Worm (Caenorhabditis elegans) whole organism, L3 larva: ENCODE results near the gene nduc-2.
A peak's percentile ranks its signal among the peaks of the same experiment; 100 is the strongest.

ENCODE experiments used
- R02D3.7 ChIP-seq: fragments of 150-350 bp; optimal IDR thresholded peaks from 2 replicates; lab custom pipeline; 2014; ENCODE audit warnings: missing biosample characterization, missing genetic modification characterization
- ZK546.5 ChIP-seq: sonication (generic microtip); optimal IDR thresholded peaks from 2 replicates; lab custom pipeline; 2017; ENCODE audit warnings: missing biosample characterization, missing genetic modification characterization
- aly-2 ChIP-seq: fragments of 150-350 bp; optimal IDR thresholded peaks from 2 replicates; lab custom pipeline; 2014; ENCODE audit warnings: missing biosample characterization, missing genetic modification characterization
- ama-1 ChIP-seq: fragments of 150-350 bp; optimal IDR thresholded peaks from 2 replicates; lab custom pipeline; 2018
- ceh-16 ChIP-seq: sonication (generic microtip); optimal IDR thresholded peaks from 2 replicates; lab custom pipeline; 2017; ENCODE audit warnings: missing biosample characterization, missing genetic modification characterization
- ceh-28 ChIP-seq: fragments of 150-350 bp; optimal IDR thresholded peaks from 2 replicates; lab custom pipeline; 2014; ENCODE audit warnings: missing biosample characterization, missing genetic modification reagents, missing genetic modification characterization
- ceh-9 ChIP-seq: sonication (generic microtip); optimal IDR thresholded peaks from 2 replicates; lab custom pipeline; 2018; ENCODE audit warnings: missing biosample characterization, missing genetic modification characterization
- daf-12 ChIP-seq: fragments of 150-350 bp; optimal IDR thresholded peaks from 2 replicates; lab custom pipeline; 2014; ENCODE audit warnings: missing biosample characterization, missing genetic modification reagents, missing genetic modification characterization
- egl-27 ChIP-seq: sonication (generic microtip); optimal IDR thresholded peaks from 4 replicates; lab custom pipeline; 2017; ENCODE audit warnings: missing biosample characterization, missing genetic modification reagents, missing genetic modification characterization
- elt-1 ChIP-seq: fragments of 150-350 bp; optimal IDR thresholded peaks from 2 replicates; lab custom pipeline; 2014; ENCODE audit warnings: missing biosample characterization, missing genetic modification characterization
- elt-2 ChIP-seq: sonication (generic microtip); optimal IDR thresholded peaks from 2 replicates; lab custom pipeline; 2016; ENCODE audit warnings: missing genetic modification reagents, mild to moderate bottlenecking, missing genetic modification characterization, missing compliant biosample characterization
- elt-3 ChIP-seq, 3 experiments: fragments of 150-350 bp in 1 of 3; sonication (generic microtip) in 2 of 3; optimal IDR thresholded peaks; 2 replicates in 2 of 3; 4 replicates in 1 of 3; lab custom pipeline; 2014 to 2017; ENCODE audit warnings: missing biosample characterization in 3 of 3, missing genetic modification characterization in 3 of 3
- fkh-10 ChIP-seq: sonication (generic microtip); optimal IDR thresholded peaks from 2 replicates; lab custom pipeline; 2017; ENCODE audit warnings: missing biosample characterization, missing genetic modification reagents, missing genetic modification characterization
- fkh-2 ChIP-seq: fragments of 150-350 bp; optimal IDR thresholded peaks from 2 replicates; lab custom pipeline; 2014; ENCODE audit warnings: missing biosample characterization, missing genetic modification reagents, missing genetic modification characterization
- fos-1 ChIP-seq: fragments of 150-350 bp; optimal IDR thresholded peaks from 2 replicates; lab custom pipeline; 2014; ENCODE audit warnings: missing biosample characterization, missing genetic modification characterization
- hmg-11 ChIP-seq: sonication (generic microtip); optimal IDR thresholded peaks from 2 replicates; lab custom pipeline; 2016; ENCODE audit warnings: missing genetic modification characterization, missing compliant biosample characterization
- lin-15B ChIP-seq: fragments of 150-350 bp; optimal IDR thresholded peaks from 2 replicates; lab custom pipeline; 2014; ENCODE audit warnings: missing biosample characterization, missing genetic modification characterization
- lin-39 ChIP-seq: fragments of 150-350 bp; optimal IDR thresholded peaks from 2 replicates; lab custom pipeline; 2018; ENCODE audit warnings: missing biosample characterization, missing genetic modification reagents, missing genetic modification characterization
- lsy-12 ChIP-seq: sonication (generic microtip); optimal IDR thresholded peaks from 2 replicates; lab custom pipeline; 2016; ENCODE audit warnings: mild to moderate bottlenecking, missing genetic modification characterization, missing compliant biosample characterization
- mdl-1 ChIP-seq: fragments of 150-350 bp; optimal IDR thresholded peaks from 2 replicates; lab custom pipeline; 2014; ENCODE audit warnings: missing biosample characterization, missing genetic modification characterization
- mml-1 ChIP-seq: fragments of 150-350 bp; sonication (generic microtip); optimal IDR thresholded peaks from 3 replicates; lab custom pipeline; 2014; ENCODE audit warnings: missing biosample characterization, missing genetic modification characterization
- nfya-1 ChIP-seq: sonication (generic microtip); optimal IDR thresholded peaks from 2 replicates; lab custom pipeline; 2017; ENCODE audit warnings: missing genetic modification characterization, mild to moderate bottlenecking, missing compliant biosample characterization, antibody characterized with exemption, moderate library complexity; ENCODE audit not compliant: insufficient read depth
- nhr-11 ChIP-seq: fragments of 150-350 bp; optimal IDR thresholded peaks from 2 replicates; lab custom pipeline; 2014; ENCODE audit warnings: missing biosample characterization, missing genetic modification characterization
- nhr-12 ChIP-seq: fragments of 150-350 bp; optimal IDR thresholded peaks from 2 replicates; lab custom pipeline; 2014; ENCODE audit warnings: missing biosample characterization, missing genetic modification characterization
- nhr-23 ChIP-seq: fragments of 150-350 bp; optimal IDR thresholded peaks from 2 replicates; lab custom pipeline; 2014; ENCODE audit warnings: missing biosample characterization, missing genetic modification reagents, missing genetic modification characterization
- nhr-237 ChIP-seq: fragments of 150-350 bp; optimal IDR thresholded peaks from 2 replicates; lab custom pipeline; 2014; ENCODE audit warnings: missing biosample characterization, missing genetic modification characterization
- nhr-25 ChIP-seq: sonication (generic microtip); optimal IDR thresholded peaks from 2 replicates; lab custom pipeline; 2017; ENCODE audit warnings: missing biosample characterization, missing genetic modification characterization
- nhr-67 ChIP-seq: fragments of 150-350 bp; optimal IDR thresholded peaks from 2 replicates; lab custom pipeline; 2014; ENCODE audit warnings: missing biosample characterization, missing genetic modification characterization
- nhr-77 ChIP-seq: fragments of 150-350 bp; optimal IDR thresholded peaks from 2 replicates; lab custom pipeline; 2014; ENCODE audit warnings: missing biosample characterization, missing genetic modification characterization
- pha-4 ChIP-seq: fragments of 150-350 bp; optimal IDR thresholded peaks from 2 replicates; lab custom pipeline; 2014; ENCODE audit warnings: missing biosample characterization, missing genetic modification reagents, missing genetic modification characterization
- pqm-1 ChIP-seq: fragments of 150-350 bp; optimal IDR thresholded peaks from 2 replicates; lab custom pipeline; 2017; ENCODE audit warnings: missing biosample characterization, missing genetic modification characterization, inconsistent platforms
- sea-2 ChIP-seq: fragments of 150-350 bp; sonication (generic microtip); optimal IDR thresholded peaks from 4 replicates; lab custom pipeline; 2014; ENCODE audit warnings: missing biosample characterization, missing genetic modification reagents, missing genetic modification characterization
- snpc-4 ChIP-seq: fragments of 150-350 bp; optimal IDR thresholded peaks from 2 replicates; lab custom pipeline; 2014; ENCODE audit warnings: missing biosample characterization, missing genetic modification characterization
- tbx-2 ChIP-seq: sonication (generic microtip); optimal IDR thresholded peaks from 2 replicates; lab custom pipeline; 2016; ENCODE audit warnings: mild to moderate bottlenecking, missing genetic modification characterization, missing compliant biosample characterization
- unc-62 ChIP-seq: fragments of 150-350 bp; sonication (generic microtip); optimal IDR thresholded peaks from 4 replicates; lab custom pipeline; 2014; ENCODE audit warnings: missing biosample characterization, missing genetic modification reagents, missing genetic modification characterization
- zag-1 ChIP-seq: fragments of 150-350 bp; optimal IDR thresholded peaks from 2 replicates; lab custom pipeline; 2014; ENCODE audit warnings: missing biosample characterization, missing genetic modification characterization
- ztf-11 ChIP-seq: fragments of 150-350 bp; optimal IDR thresholded peaks from 2 replicates; lab custom pipeline; 2014; ENCODE audit warnings: missing biosample characterization, missing genetic modification characterization
- ztf-4 ChIP-seq: fragments of 150-350 bp; optimal IDR thresholded peaks from 2 replicates; lab custom pipeline; 2014; ENCODE audit warnings: missing biosample characterization, missing genetic modification characterization

nduc-2 gene

DNA sequence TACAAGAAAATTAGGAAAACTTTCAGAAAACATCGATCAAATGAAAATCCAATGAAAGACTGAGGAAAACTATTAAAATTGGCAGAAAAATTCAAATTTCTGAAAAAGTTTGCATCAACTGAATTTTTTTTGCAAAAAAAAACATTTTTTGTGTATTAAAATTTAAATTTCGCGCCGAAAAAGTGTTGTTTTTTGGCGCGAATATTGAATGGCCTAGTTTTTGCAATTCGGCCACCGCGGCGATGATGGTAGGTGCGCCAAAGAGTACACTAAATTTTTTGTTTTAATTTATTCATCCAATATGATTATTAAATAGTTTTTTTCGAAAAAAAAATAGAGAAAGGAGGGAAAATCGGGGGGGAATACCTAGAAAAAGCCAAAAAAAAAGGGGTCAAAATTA, 17.6 kb upstream of the nduc-2 start:
- no peak for TF ChIP-seq nhr-12
- TF ChIP-seq nhr-237 (tag; lab: Kevin White, UChicago) = no peak
- TF ChIP-seq mml-1 (tag; lab: Kevin White, UChicago) = no peak
- no peak for TF ChIP-seq unc-62 (GFP tag; lab: Kevin White, UChicago)
- TF ChIP-seq nhr-25 (tag; lab: Kevin White, UChicago) = no peak
- TF ChIP-seq hmg-11 (tag; lab: Kevin White, UChicago) = no peak
- no peak for TF ChIP-seq fos-1 (tag; lab: Kevin White, UChicago)
- no peak for TF ChIP-seq nhr-77 (tag; lab: Kevin White, UChicago)
- no peak for TF ChIP-seq snpc-4 (tag; lab: Kevin White, UChicago)
- no peak for TF ChIP-seq lin-15B (tag; lab: Kevin White, UChicago)
- no peak for TF ChIP-seq nhr-11 (tag; lab: Kevin White, UChicago)
- no peak for TF ChIP-seq lsy-12
- TF ChIP-seq ztf-4 (tag; lab: Kevin White, UChicago) = no peak

DNA sequence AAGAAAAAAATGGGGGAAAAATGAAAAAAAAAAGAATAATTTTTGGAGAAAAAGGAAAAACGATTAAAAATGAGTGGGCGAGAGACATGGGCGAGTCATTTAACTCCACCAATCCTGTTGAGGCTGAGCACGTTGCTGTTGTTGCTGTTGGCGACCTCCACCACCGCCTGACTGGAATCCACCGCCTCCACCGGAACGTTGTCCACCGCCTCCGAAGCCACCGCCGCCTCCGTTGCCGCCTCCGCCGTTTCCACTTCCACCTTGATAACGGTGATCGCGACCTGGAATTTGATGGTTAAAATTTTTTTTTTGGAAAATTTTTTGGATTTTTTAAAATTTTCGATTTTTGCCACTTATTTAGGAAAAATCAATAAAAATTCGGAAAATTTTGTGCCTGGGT, 15.9 kb upstream of the nduc-2 start:
- TF ChIP-seq nhr-67 (tag; lab: Kevin White, UChicago) = no peak

DNA sequence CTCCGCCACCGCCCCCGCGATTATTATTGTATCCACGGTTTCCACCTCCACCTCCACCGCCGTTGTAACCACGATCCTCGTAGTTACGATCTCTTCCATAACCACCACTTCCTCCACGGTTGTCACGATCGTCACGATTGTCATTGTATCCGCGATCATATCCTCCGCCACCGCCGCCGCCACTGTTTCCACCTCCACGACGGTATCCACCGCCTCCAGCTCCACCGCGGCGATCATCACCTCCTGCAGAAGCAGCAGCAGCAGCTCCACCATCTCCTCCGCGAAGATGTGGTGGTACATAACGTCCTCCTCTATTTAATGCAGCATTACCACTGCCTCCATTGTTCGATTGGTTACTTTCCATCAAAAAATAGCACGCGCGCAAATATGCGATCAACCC, 8.0 kb upstream of the nduc-2 start, which contains the start of gene laf-1:
laf-1 (minus strand) TSS at position 399 of the 400 bp plus-strand sequence.
- TF ChIP-seq elt-3 (tag; optimal IDR thresholded peaks at IDR 0.05; lab: Kevin White, UChicago) (no peak), nhr-25 (tag; lab: Kevin White, UChicago) (no peak), fkh-10 (GFP tag; lab: Kevin White, UChicago) (no peak), pha-4 (tag; lab: Kevin White, UChicago) (no peak), nhr-11 (tag; lab: Kevin White, UChicago) (no peak), ceh-9 (tag; lab: Kevin White, UChicago) (no peak)

DNA sequence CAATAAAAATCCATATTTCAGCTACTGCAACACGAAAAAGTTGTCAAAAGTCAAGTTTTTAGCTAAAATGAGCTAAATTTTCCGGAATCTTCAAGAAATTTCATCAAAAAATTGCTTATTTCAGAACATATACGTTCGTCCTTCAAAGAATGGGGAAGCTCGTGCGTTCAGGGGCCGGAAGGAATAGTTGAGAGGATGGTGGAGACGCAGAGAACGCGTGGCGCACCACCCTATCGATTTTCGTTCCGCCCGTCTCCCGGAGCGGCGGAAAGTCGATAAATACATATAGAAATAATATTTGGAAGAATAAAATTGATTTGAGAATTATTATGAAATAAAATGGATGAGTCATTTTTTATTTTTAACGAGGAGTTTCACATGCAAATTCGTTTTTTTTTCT, 6.4 kb upstream of the nduc-2 start:
- TF ChIP-seq pqm-1 (tag; lab: Kevin White, UChicago) (no peak), hmg-11 (tag; lab: Kevin White, UChicago) (peak; percentile 22), nfya-1 (tag; lab: Kevin White, UChicago) (peak; percentile 31), lin-39 (tag; lab: Kevin White, UChicago) (peak; percentile 33), zag-1 (tag; lab: Kevin White, UChicago) (no peak), nhr-77 (tag; lab: Kevin White, UChicago) (no peak), mdl-1 (tag; lab: Kevin White, UChicago) (no peak), sea-2 (GFP tag; lab: Kevin White, UChicago) (peak; percentile 59)

DNA sequence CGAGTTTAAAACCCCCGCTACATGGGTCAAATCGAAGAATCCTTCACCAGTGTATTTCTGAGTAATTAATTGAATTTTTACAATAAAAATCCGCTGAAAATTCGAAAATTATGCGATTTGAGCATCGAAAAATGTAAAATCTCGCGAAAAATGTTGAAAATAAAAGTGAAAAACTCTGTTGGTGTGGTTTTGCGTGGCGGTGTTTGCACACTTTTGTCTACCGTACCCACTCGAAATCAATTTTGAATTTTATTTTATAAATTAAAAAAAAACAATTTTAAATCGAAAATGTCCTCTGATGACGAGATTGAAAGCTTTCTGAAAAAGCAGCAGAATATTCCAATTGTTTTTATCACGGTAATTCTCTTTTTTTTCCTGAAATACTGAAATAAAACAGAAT, 5.9 kb upstream of the nduc-2 start, which contains the start of gene Y71H2AM.6:
Y71H2AM.6 (plus strand) TSS at position 264 of the 400 bp plus-strand sequence.
- peak; percentile 69 for TF ChIP-seq nfya-1 (tag; lab: Kevin White, UChicago)
- TF ChIP-seq snpc-4 (tag; lab: Kevin White, UChicago) = peak; percentile 19
- TF ChIP-seq pha-4 (tag; lab: Kevin White, UChicago) = peak; percentile 59
- TF ChIP-seq egl-27 = no peak
- peak; percentile 64 for TF ChIP-seq lin-15B (tag; lab: Kevin White, UChicago)
- TF ChIP-seq nhr-23 (tag; lab: Kevin White, UChicago) = peak; percentile 5
- TF ChIP-seq elt-2 (tag; lab: Kevin White, UChicago) = peak; percentile 1
- TF ChIP-seq nhr-11 (tag; lab: Kevin White, UChicago) = no peak

DNA sequence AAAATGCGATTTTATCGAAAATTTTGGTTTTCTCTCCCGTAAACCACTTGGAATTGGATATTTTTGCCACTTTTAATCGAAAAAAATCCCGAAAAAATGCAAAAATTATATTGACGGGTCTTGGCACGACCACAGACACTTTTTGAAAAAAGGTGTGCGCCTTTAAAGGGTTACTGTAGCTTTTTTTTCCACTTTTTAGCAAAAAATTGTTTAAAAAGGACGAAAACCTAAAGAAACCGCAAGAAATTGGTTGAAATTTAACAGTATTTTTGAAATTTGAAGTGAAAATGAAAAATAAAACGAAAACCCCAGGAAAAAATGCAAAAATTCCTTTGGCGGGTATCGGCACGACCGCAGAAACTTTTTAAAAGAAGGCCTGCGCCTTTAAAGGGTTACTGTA, 4.8 kb upstream of the nduc-2 start:
- no peak for TF ChIP-seq ama-1 (lab: Kevin White, UChicago)
- TF ChIP-seq daf-12 (tag; lab: Kevin White, UChicago) = no peak
- TF ChIP-seq tbx-2 (tag; lab: Kevin White, UChicago) = no peak
- TF ChIP-seq pha-4 (tag; lab: Kevin White, UChicago) = no peak
- no peak for TF ChIP-seq ZK546.5 (tag; lab: Kevin White, UChicago)
- no peak for TF ChIP-seq elt-1 (tag; lab: Kevin White, UChicago)
- no peak for TF ChIP-seq snpc-4 (tag; lab: Kevin White, UChicago)
- no peak for TF ChIP-seq egl-27
- TF ChIP-seq nhr-25 (tag; lab: Kevin White, UChicago) = no peak
- no peak for TF ChIP-seq ceh-9 (tag; lab: Kevin White, UChicago)
- no peak for TF ChIP-seq ceh-16 (tag; lab: Kevin White, UChicago)
- no peak for TF ChIP-seq hmg-11 (tag; lab: Kevin White, UChicago)
- TF ChIP-seq R02D3.7 = no peak
- TF ChIP-seq ztf-11 (tag; lab: Kevin White, UChicago) = no peak
- TF ChIP-seq fkh-2 (tag; lab: Kevin White, UChicago) = no peak
- TF ChIP-seq aly-2 = no peak
- TF ChIP-seq ceh-28 (tag; lab: Kevin White, UChicago) = no peak
- no peak for TF ChIP-seq lin-15B (tag; lab: Kevin White, UChicago)
- no peak for TF ChIP-seq mml-1 (tag; lab: Kevin White, UChicago)
